Fruit fly (Drosophila melanogaster) Kc167 (cell line): ENCODE results near the gene MESR3.

Source experiments
- Myc ChIP-seq: fragments of >200 bp; optimal IDR thresholded peaks from 2 replicates; lab custom pipeline; 2017; ENCODE audit warnings: missing external identifiers
- Sin3A ChIP-seq: fragments of >200 bp; optimal IDR thresholded peaks from 2 replicates; lab custom pipeline; 2018; ENCODE audit warnings: missing external identifiers
- h ChIP-seq: fragments of >200 bp; optimal IDR thresholded peaks from 3 replicates; lab custom pipeline; 2018; ENCODE audit warnings: missing external identifiers
- psq ChIP-seq: fragments of >200 bp; optimal IDR thresholded peaks from 2 replicates; lab custom pipeline; 2017; ENCODE audit warnings: missing external identifiers
- ttk ChIP-seq: sonication (Bioruptor generic); optimal IDR thresholded peaks from 2 replicates; lab custom pipeline; 2017; ENCODE audit warnings: missing external identifiers

dm6 chr2L:18658108-18658507, 41.1 kb downstream of the MESR3 start:
- TF ChIP-seq ttk (lab: Kevin White, UChicago) (no peak), h (lab: Kevin White, UChicago) (no peak), Sin3A (lab: Kevin White, UChicago) (no peak), Myc (lab: Kevin White, UChicago) (no peak), psq (lab: Kevin White, UChicago) (no peak)
